Fruit fly (Drosophila melanogaster): Measurements from ENCODE around the gene Surf6.

Gene Surf6

DNA sequence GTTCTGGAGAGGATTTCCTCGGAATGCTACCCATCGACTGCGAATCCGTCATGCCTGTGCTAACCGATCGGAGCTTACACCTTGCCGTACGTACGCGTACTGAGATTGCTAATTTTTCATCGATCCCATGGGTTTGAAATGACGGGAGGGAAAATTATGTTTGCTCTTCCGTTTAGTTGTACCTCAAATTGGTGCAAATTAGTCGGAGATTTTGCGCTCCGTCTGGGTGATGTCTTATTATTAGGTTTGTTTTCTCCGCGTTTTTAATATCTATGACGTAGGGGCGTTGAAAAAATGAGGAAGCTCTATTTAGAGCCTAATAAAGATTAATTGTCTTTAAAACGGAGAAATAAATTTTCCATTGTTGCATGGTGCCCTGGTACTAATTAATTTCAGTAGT is 23.9 kb upstream of the Surf6 start, which contains the start of gene CG4459:
TSS of gene CG4459 (minus strand) at position 101 of the 400 bp plus-strand sequence.
- TF ChIP-seq Abd-B (GFP tag; optimal IDR thresholded peaks at IDR 0.05) (no peak), CG32264 (GFP tag; optimal IDR thresholded peaks at IDR 0.05) (no peak), Mio (GFP tag; optimal IDR thresholded peaks at IDR 0.05) (no peak), OdsH (GFP tag; optimal IDR thresholded peaks at IDR 0.05) (no peak)

DNA sequence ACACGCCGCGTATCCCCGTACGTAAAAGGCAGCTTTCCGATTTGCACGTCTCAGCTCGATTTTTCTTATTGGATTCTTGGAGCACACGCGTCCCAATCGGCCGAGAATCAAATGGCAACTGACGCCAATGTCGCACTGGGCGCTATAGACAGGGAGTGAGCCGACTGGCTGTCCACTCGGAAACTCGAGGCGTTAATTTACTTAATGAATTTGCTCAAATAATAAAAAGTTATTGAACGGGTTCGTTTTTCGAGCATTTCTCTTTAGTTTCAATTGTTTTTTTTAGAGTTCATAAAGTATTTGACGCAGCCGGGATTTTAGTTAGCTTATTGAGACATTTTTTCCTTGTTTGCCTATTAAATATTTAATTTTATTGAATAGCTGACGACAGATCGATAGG is 20.6 kb upstream of the Surf6 start, which contains the start of gene CG4462:
TSS of gene CG4462 (minus strand) at position 101 of the 400 bp plus-strand sequence.
- TF ChIP-seq Vsx2 (GFP tag; optimal IDR thresholded peaks at IDR 0.05; ENCODE audit: partially characterized antibody): no peak
- TF ChIP-seq foxo (GFP tag; optimal IDR thresholded peaks at IDR 0.05): no peak
- TF ChIP-seq Sp1 (GFP tag; optimal IDR thresholded peaks at IDR 0.05): no peak
- no peak for TF ChIP-seq Abd-B (GFP tag; optimal IDR thresholded peaks at IDR 0.05)
- TF ChIP-seq Hnf4 (GFP tag; optimal IDR thresholded peaks at IDR 0.05): no peak
- no peak for TF ChIP-seq pan (optimal IDR thresholded peaks at IDR 0.05)
- TF ChIP-seq Hr83 (GFP tag; optimal IDR thresholded peaks at IDR 0.05; ENCODE audit: poor library complexity, severe bottlenecking): no peak
- no peak for TF ChIP-seq Myc (optimal IDR thresholded peaks at IDR 0.05)
- no peak for TF ChIP-seq HLH106 (tag; optimal IDR thresholded peaks at IDR 0.05)
- TF ChIP-seq dl (GFP tag; optimal IDR thresholded peaks at IDR 0.05; ENCODE audit: insufficient read depth in 1 of 2, partially characterized antibody in 2 of 2): no peak
- no peak for TF ChIP-seq br (GFP tag; optimal IDR thresholded peaks at IDR 0.05)

DNA sequence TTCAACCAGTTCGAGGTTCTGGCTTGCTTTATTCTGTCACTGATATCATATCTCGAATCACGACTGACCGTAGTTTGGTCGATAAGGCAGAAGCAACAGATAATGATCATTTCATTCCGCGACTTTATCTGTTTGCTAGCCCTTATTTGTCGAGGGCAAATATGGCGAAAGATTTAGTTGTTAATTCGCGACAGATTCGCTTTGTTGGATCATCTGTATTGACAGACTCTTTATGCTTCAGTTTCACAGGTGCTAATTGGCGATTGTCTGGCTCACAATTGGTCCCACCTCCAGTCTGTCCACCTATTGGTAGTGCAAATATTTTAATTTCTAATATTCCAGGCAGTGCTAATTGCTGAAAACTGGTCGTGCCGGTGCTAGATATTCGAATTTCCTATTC is 19.7 kb upstream of the Surf6 start:
- TF ChIP-seq Myc (optimal IDR thresholded peaks at IDR 0.05): no peak
- TF ChIP-seq rgr (GFP tag; optimal IDR thresholded peaks at IDR 0.05): peak; percentile 65
- no peak for TF ChIP-seq tai (GFP tag; optimal IDR thresholded peaks at IDR 0.05)
- no peak for TF ChIP-seq GATAd (GFP tag; optimal IDR thresholded peaks at IDR 0.05)
- peak; percentile 50 for TF ChIP-seq h (GFP tag; optimal IDR thresholded peaks at IDR 0.05)
- no peak for TF ChIP-seq CrebA (GFP tag; optimal IDR thresholded peaks at IDR 0.05; ENCODE audit: borderline replicate concordance)
- TF ChIP-seq br (GFP tag; optimal IDR thresholded peaks at IDR 0.05): peak; percentile 34
- no peak for TF ChIP-seq brk (GFP tag; optimal IDR thresholded peaks at IDR 0.05)
- TF ChIP-seq Hr83 (GFP tag; optimal IDR thresholded peaks at IDR 0.05; ENCODE audit: poor library complexity, severe bottlenecking): peak; percentile 38
- no peak for TF ChIP-seq ey (GFP tag; optimal IDR thresholded peaks at IDR 0.05)
- no peak for TF ChIP-seq Dif (GFP tag; optimal IDR thresholded peaks at IDR 0.05; ENCODE audit: partially characterized antibody)
- no peak for TF ChIP-seq Vsx2 (GFP tag; optimal IDR thresholded peaks at IDR 0.05; ENCODE audit: partially characterized antibody)
- TF ChIP-seq Hr78 (GFP tag; optimal IDR thresholded peaks at IDR 0.05): no peak
- TF ChIP-seq sage (GFP tag; optimal IDR thresholded peaks at IDR 0.05): no peak
- TF ChIP-seq N (GFP tag; optimal IDR thresholded peaks at IDR 0.05): no peak
- no peak for TF ChIP-seq Dfd (GFP tag; optimal IDR thresholded peaks at IDR 0.05)
- TF ChIP-seq dl (GFP tag; optimal IDR thresholded peaks at IDR 0.05; ENCODE audit: insufficient read depth in 1 of 2, partially characterized antibody in 2 of 2): no peak

DNA sequence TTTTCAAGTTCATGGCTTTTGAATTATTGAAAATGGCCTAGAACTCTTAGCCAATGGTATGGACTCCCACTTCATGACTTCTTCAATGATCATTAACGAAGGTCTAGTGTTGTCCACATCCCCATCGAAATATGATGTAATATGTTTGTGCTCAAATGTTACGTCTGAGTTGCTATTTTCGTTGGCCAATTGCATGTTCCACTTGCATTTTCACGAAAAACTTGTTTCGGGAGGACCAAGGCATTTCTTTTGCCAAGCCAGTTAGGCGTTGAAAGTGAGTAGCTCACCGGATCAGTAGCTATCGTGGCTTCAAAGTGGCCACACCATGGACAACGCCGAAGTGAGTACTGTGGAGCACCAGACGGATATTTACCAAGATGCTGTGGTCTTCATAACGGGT is 13.5 kb upstream of the Surf6 start, which contains the start of gene CG4770:
TSS of gene CG4770 (plus strand) at position 301 of the 400 bp plus-strand sequence.
- TF ChIP-seq dl (GFP tag; optimal IDR thresholded peaks at IDR 0.05; ENCODE audit: insufficient read depth in 1 of 2, partially characterized antibody in 2 of 2) (no peak), Dif (GFP tag; optimal IDR thresholded peaks at IDR 0.05; ENCODE audit: partially characterized antibody) (no peak), sv (GFP tag; optimal IDR thresholded peaks at IDR 0.05) (no peak), pan (optimal IDR thresholded peaks at IDR 0.05) (no peak), usp (GFP tag; optimal IDR thresholded peaks at IDR 0.05) (no peak), h (GFP tag; optimal IDR thresholded peaks at IDR 0.05) (no peak), Hr83 (GFP tag; optimal IDR thresholded peaks at IDR 0.05; ENCODE audit: poor library complexity, severe bottlenecking) (no peak), lola (GFP tag; optimal IDR thresholded peaks at IDR 0.05) (no peak), sage (GFP tag; optimal IDR thresholded peaks at IDR 0.05) (no peak), Hr78 (GFP tag; optimal IDR thresholded peaks at IDR 0.05) (no peak), ey (GFP tag; optimal IDR thresholded peaks at IDR 0.05) (no peak)

DNA sequence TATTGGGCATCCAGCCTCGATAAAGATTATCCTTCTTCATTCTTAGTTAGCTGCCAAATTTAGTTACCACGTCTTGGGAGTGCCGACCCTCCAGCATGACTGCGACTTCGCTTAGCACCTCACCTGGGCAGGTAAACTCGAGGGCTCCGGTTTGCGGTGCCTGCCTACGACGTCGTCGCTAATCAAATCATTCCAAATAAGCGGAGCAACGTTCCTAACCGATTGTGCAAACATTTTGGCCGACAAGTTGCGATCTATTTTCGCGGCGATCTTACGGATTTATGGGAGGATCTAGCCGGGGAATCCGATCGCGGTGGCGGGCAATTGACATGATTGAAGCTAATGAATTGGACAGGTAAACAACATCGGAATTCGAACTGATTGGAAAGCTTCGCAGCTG is 13.1 kb upstream of the Surf6 start, which contains the start of gene CG4465:
TSS of gene CG4465 (minus strand) at position 101 of the 400 bp plus-strand sequence.
- TF ChIP-seq CG32264 (GFP tag; optimal IDR thresholded peaks at IDR 0.05): no peak
- no peak for TF ChIP-seq dmrt93B (GFP tag; optimal IDR thresholded peaks at IDR 0.05)
- no peak for TF ChIP-seq brk (GFP tag; optimal IDR thresholded peaks at IDR 0.05)
- no peak for TF ChIP-seq h (GFP tag; optimal IDR thresholded peaks at IDR 0.05)
- no peak for TF ChIP-seq br (GFP tag; optimal IDR thresholded peaks at IDR 0.05)
- no peak for TF ChIP-seq Mio (GFP tag; optimal IDR thresholded peaks at IDR 0.05)
- TF ChIP-seq psq (GFP tag; optimal IDR thresholded peaks at IDR 0.05): no peak
- TF ChIP-seq Dfd (GFP tag; optimal IDR thresholded peaks at IDR 0.05): no peak
- TF ChIP-seq sv (GFP tag; optimal IDR thresholded peaks at IDR 0.05): no peak

Measured in whole organism, wandering third instar larva.